Worm (Caenorhabditis elegans): ENCODE measurements around the gene ZK402.2.
A peak's percentile ranks its signal among the peaks of the same experiment; 100 is the strongest.

The ZK402.2 gene

ce11 chrX:1371688-1372087 is 31.9 kb upstream of the ZK402.2 start, which contains the start of gene fbxa-190:
TSS of gene fbxa-190 (plus strand) at chrX:1372012.
- TF ChIP-seq nhr-25 (tag; optimal IDR thresholded peaks at IDR 0.05) (no peak), elt-2 (tag; optimal IDR thresholded peaks at IDR 0.05) (peak; percentile 67), pqm-1 (tag; optimal IDR thresholded peaks at IDR 0.05) (peak; percentile 77), nhr-28 (tag; optimal IDR thresholded peaks at IDR 0.05) (no peak), pha-4 (tag; optimal IDR thresholded peaks at IDR 0.05) (peak; percentile 41), nhr-76 (tag; optimal IDR thresholded peaks at IDR 0.05) (no peak)

- no peak for TF ChIP-seq ceh-82 (tag; optimal IDR thresholded peaks at IDR 0.05)
- TF ChIP-seq ztf-4 (tag; optimal IDR thresholded peaks at IDR 0.05): no peak
- no peak for TF ChIP-seq egl-5 (tag; optimal IDR thresholded peaks at IDR 0.05)
- TF ChIP-seq tbx-2 (tag; optimal IDR thresholded peaks at IDR 0.05): no peak
- no peak for TF ChIP-seq ztf-11 (tag; optimal IDR thresholded peaks at IDR 0.05)
- TF ChIP-seq nhr-77 (tag; optimal IDR thresholded peaks at IDR 0.05): no peak
- no peak for TF ChIP-seq elt-1 (tag; optimal IDR thresholded peaks at IDR 0.05)
- TF ChIP-seq unc-39 (tag; optimal IDR thresholded peaks at IDR 0.05): no peak
- TF ChIP-seq aly-2 (tag; optimal IDR thresholded peaks at IDR 0.05): no peak
- no peak for TF ChIP-seq sea-2 (GFP tag; optimal IDR thresholded peaks at IDR 0.05)
- TF ChIP-seq skn-1 (tag; optimal IDR thresholded peaks at IDR 0.05): no peak
- no peak for TF ChIP-seq fos-1 (tag; optimal IDR thresholded peaks at IDR 0.05)
- no peak for TF ChIP-seq ceh-16 (tag; optimal IDR thresholded peaks at IDR 0.05)
- TF ChIP-seq hmg-11 (tag; optimal IDR thresholded peaks at IDR 0.05): no peak
- TF ChIP-seq nhr-25 (tag; optimal IDR thresholded peaks at IDR 0.05): no peak
These were observed 31.1 kb upstream of the ZK402.2 start for ce11 chrX:1372464-1372863.

- TF ChIP-seq egl-27 (tag; optimal IDR thresholded peaks at IDR 0.05): no peak
- TF ChIP-seq ztf-11 (tag; optimal IDR thresholded peaks at IDR 0.05): no peak
- no peak for TF ChIP-seq fos-1 (tag; optimal IDR thresholded peaks at IDR 0.05)
- no peak for TF ChIP-seq lin-39 (tag; optimal IDR thresholded peaks at IDR 0.05)
- no peak for TF ChIP-seq eor-1 (tag; optimal IDR thresholded peaks at IDR 0.05)
- TF ChIP-seq jun-1 (tag; optimal IDR thresholded peaks at IDR 0.05): peak; percentile 44
- peak; percentile 76 for TF ChIP-seq nhr-43 (tag; optimal IDR thresholded peaks at IDR 0.05; ENCODE audit: poor library complexity, severe bottlenecking)
- peak; percentile 90 for TF ChIP-seq hmg-11 (tag; optimal IDR thresholded peaks at IDR 0.05)
- TF ChIP-seq nhr-23 (tag; optimal IDR thresholded peaks at IDR 0.05): peak; percentile 47
- peak; percentile 2 for TF ChIP-seq lsy-12 (tag; optimal IDR thresholded peaks at IDR 0.05)
- no peak for TF ChIP-seq unc-39 (tag; optimal IDR thresholded peaks at IDR 0.05)
- peak; percentile 48 for TF ChIP-seq egl-5 (tag; optimal IDR thresholded peaks at IDR 0.05)
- TF ChIP-seq pha-4 (tag; optimal IDR thresholded peaks at IDR 0.05): peak; percentile 53
- TF ChIP-seq nfya-1 (tag; optimal IDR thresholded peaks at IDR 0.05; ENCODE audit: insufficient read depth): peak; percentile 34
- TF ChIP-seq fkh-2 (tag; optimal IDR thresholded peaks at IDR 0.05): no peak
- TF ChIP-seq elt-2 (tag; optimal IDR thresholded peaks at IDR 0.05): peak; percentile 32
- peak; percentile 81 for TF ChIP-seq tbx-2 (tag; optimal IDR thresholded peaks at IDR 0.05)
- TF ChIP-seq nhr-77 (tag; optimal IDR thresholded peaks at IDR 0.05): peak; percentile 16
- no peak for TF ChIP-seq ceh-9 (tag; optimal IDR thresholded peaks at IDR 0.05)
- no peak for TF ChIP-seq snpc-4 (tag; optimal IDR thresholded peaks at IDR 0.05)
- TF ChIP-seq ceh-16 (tag; optimal IDR thresholded peaks at IDR 0.05): no peak
- no peak for TF ChIP-seq fkh-10 (GFP tag; optimal IDR thresholded peaks at IDR 0.05)
- no peak for TF ChIP-seq nhr-28 (tag; optimal IDR thresholded peaks at IDR 0.05)
- no peak for TF ChIP-seq ztf-4 (tag; optimal IDR thresholded peaks at IDR 0.05)
- no peak for TF ChIP-seq elt-1 (tag; optimal IDR thresholded peaks at IDR 0.05)
- TF ChIP-seq ceh-28 (tag; optimal IDR thresholded peaks at IDR 0.05): peak; percentile 29
- no peak for TF ChIP-seq mdl-1 (tag; optimal IDR thresholded peaks at IDR 0.05)
- peak; percentile 53 for TF ChIP-seq nhr-25 (tag; optimal IDR thresholded peaks at IDR 0.05)
- no peak for TF ChIP-seq elt-3 (tag; optimal IDR thresholded peaks at IDR 0.05)
- TF ChIP-seq nhr-11 (tag; optimal IDR thresholded peaks at IDR 0.05): no peak
- no peak for TF ChIP-seq sea-2 (GFP tag; optimal IDR thresholded peaks at IDR 0.05)
- TF ChIP-seq ZK546.5 (tag; optimal IDR thresholded peaks at IDR 0.05): no peak
These were observed 24.2 kb upstream of the ZK402.2 start for ce11 chrX:1379391-1379790.

- TF ChIP-seq tbx-2 (tag; optimal IDR thresholded peaks at IDR 0.05): no peak
- TF ChIP-seq R02D3.7 (tag; optimal IDR thresholded peaks at IDR 0.05): no peak
- no peak for TF ChIP-seq pha-4 (tag; optimal IDR thresholded peaks at IDR 0.05)
- TF ChIP-seq eor-1 (tag; optimal IDR thresholded peaks at IDR 0.05): no peak
- no peak for TF ChIP-seq fkh-2 (tag; optimal IDR thresholded peaks at IDR 0.05)
- no peak for TF ChIP-seq nhr-28 (tag; optimal IDR thresholded peaks at IDR 0.05)
- TF ChIP-seq elt-1 (tag; optimal IDR thresholded peaks at IDR 0.05): no peak
- TF ChIP-seq ceh-9 (tag; optimal IDR thresholded peaks at IDR 0.05): no peak
- TF ChIP-seq nhr-23 (tag; optimal IDR thresholded peaks at IDR 0.05): no peak
- no peak for TF ChIP-seq fos-1 (tag; optimal IDR thresholded peaks at IDR 0.05)
- no peak for TF ChIP-seq skn-1 (tag; optimal IDR thresholded peaks at IDR 0.05)
These were observed 22.0 kb upstream of the ZK402.2 start, which contains the start of gene F56C3.10 for ce11 chrX:1381565-1381964. TSS of gene F56C3.10 (minus strand) at chrX:1381665.

Data from whole organism, L3 larva.